Fruit fly (Drosophila melanogaster): Measurements from ENCODE around the gene Pak.

- TF ChIP-seq CG8478 (optimal IDR thresholded peaks at IDR 0.05) (no peak), CTCF (optimal IDR thresholded peaks at IDR 0.05) (no peak)
Measured at dm6 chr3R:6399752-6400151, 49.1 kb downstream of the Pak start.

Measured in S2 (cell line).